Fruit fly (Drosophila melanogaster): Measurements from ENCODE around the gene CG32119.

The CG32119 gene

dm6 chr3L:13212656-13213350 is 35.7 kb downstream of the CG32119 start (continued):
- TF ChIP-seq CG32264 (GFP tag; optimal IDR thresholded peaks at IDR 0.05) (no peak), OdsH (GFP tag; optimal IDR thresholded peaks at IDR 0.05) (peak; percentile 51), Dif (GFP tag; optimal IDR thresholded peaks at IDR 0.05; ENCODE audit: partially characterized antibody) (no peak), CrebA (GFP tag; optimal IDR thresholded peaks at IDR 0.05; ENCODE audit: borderline replicate concordance) (no peak)

dm6 chr3L:13212196-13212595 is 36.3 kb downstream of the CG32119 start:
- TF ChIP-seq Rel (GFP tag; optimal IDR thresholded peaks at IDR 0.05), result no peak
- TF ChIP-seq Rel (tag; optimal IDR thresholded peaks at IDR 0.05), result no peak
- TF ChIP-seq brk (GFP tag; optimal IDR thresholded peaks at IDR 0.05), result no peak
- no peak for TF ChIP-seq Abd-B (GFP tag; optimal IDR thresholded peaks at IDR 0.05)
- no peak for TF ChIP-seq dsf (GFP tag; optimal IDR thresholded peaks at IDR 0.05; ENCODE audit: borderline replicate concordance)

dm6 chr3L:13211085-13211759 is 37.3 kb downstream of the CG32119 start:
- no peak for TF ChIP-seq dl (GFP tag; optimal IDR thresholded peaks at IDR 0.05; ENCODE audit: insufficient read depth in 1 of 2, partially characterized antibody in 2 of 2)
- no peak for TF ChIP-seq dmrt93B (GFP tag; optimal IDR thresholded peaks at IDR 0.05)
- TF ChIP-seq sage (GFP tag; optimal IDR thresholded peaks at IDR 0.05), result no peak
- TF ChIP-seq CrebA (GFP tag; optimal IDR thresholded peaks at IDR 0.05; ENCODE audit: borderline replicate concordance), result no peak
- no peak for TF ChIP-seq Hr83 (GFP tag; optimal IDR thresholded peaks at IDR 0.05; ENCODE audit: poor library complexity, severe bottlenecking)
- TF ChIP-seq usp (GFP tag; optimal IDR thresholded peaks at IDR 0.05), result no peak
- TF ChIP-seq HLH106 (tag; optimal IDR thresholded peaks at IDR 0.05), result no peak
- no peak for TF ChIP-seq sv (GFP tag; optimal IDR thresholded peaks at IDR 0.05)
- TF ChIP-seq Dfd (GFP tag; optimal IDR thresholded peaks at IDR 0.05), result no peak
- TF ChIP-seq psq (GFP tag; optimal IDR thresholded peaks at IDR 0.05), result no peak
- no peak for TF ChIP-seq GATAd (GFP tag; optimal IDR thresholded peaks at IDR 0.05)
- no peak for TF ChIP-seq fru (GFP tag; optimal IDR thresholded peaks at IDR 0.05)

- TF ChIP-seq Abd-B (GFP tag; optimal IDR thresholded peaks at IDR 0.05) (no peak), h (GFP tag; optimal IDR thresholded peaks at IDR 0.05) (no peak), Sp1 (GFP tag; optimal IDR thresholded peaks at IDR 0.05) (no peak), Myc (optimal IDR thresholded peaks at IDR 0.05) (no peak), Vsx2 (GFP tag; optimal IDR thresholded peaks at IDR 0.05; ENCODE audit: partially characterized antibody) (no peak), psq (GFP tag; optimal IDR thresholded peaks at IDR 0.05) (no peak), tai (GFP tag; optimal IDR thresholded peaks at IDR 0.05) (no peak), usp (GFP tag; optimal IDR thresholded peaks at IDR 0.05) (no peak)
These were observed 38.4 kb downstream of the CG32119 start for dm6 chr3L:13210041-13210639.

DNA sequence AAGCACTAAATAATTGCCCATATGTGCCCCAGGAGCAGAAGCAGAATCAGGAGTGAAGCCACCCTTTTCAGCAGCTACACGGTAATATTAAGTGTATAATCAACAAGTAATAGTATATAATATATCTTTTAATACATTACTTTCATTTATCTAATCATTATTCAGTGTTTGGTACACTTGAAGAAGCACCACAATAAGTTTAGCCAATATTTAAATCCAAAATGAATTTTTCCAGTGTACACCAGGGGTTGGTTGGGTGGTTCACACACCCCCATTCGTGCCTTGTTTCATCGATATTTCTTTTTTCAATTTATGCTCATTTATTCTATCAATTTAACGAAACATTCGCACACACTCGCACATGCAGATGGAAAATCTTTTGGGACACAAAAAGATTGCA is 51.0 kb downstream of the CG32119 start:
- TF ChIP-seq HLH106 (tag; optimal IDR thresholded peaks at IDR 0.05), result peak; percentile 28
- TF ChIP-seq Vsx2 (GFP tag; optimal IDR thresholded peaks at IDR 0.05; ENCODE audit: partially characterized antibody), result no peak
- no peak for TF ChIP-seq brk (GFP tag; optimal IDR thresholded peaks at IDR 0.05)
- peak in 1 of 2 experiments; percentile 29 for TF ChIP-seq foxo (GFP tag; optimal IDR thresholded peaks at IDR 0.05)
- TF ChIP-seq rgr (GFP tag; optimal IDR thresholded peaks at IDR 0.05), result peak; percentile 35
- TF ChIP-seq Mio (GFP tag; optimal IDR thresholded peaks at IDR 0.05), result no peak
